Fruit fly (Drosophila melanogaster): Measurements from ENCODE around the gene Osi15.

DNA sequence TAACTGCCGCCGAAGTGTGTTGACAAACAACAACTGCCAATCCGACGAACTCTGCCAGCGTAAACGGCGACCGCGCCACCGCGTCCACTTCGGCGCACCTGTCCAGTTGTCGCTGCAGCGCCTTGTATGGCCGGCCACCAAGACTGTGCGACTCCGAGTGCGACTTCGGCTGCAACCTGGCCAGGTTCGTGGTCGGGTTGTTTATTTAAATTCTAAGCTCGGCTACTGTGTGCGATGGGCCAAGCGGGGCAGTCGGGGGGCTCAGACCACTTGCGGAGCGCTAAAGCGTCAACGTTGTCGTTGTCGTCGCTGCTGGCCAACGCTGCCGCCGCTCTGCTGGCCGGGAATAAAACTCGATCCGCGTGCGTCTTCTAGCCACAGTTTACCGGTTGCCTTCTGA, 41.8 kb upstream of the Osi15 start, which contains the start of gene Osi9:
- no peak for TF ChIP-seq psq (optimal IDR thresholded peaks at IDR 0.05)
- no peak for TF ChIP-seq Sin3A (optimal IDR thresholded peaks at IDR 0.05)
- no peak for TF ChIP-seq Myc (optimal IDR thresholded peaks at IDR 0.05)

All from Kc167 (cell line).